Fruit fly (Drosophila melanogaster): ENCODE results near the gene beta4GalT7.
A peak's percentile ranks its signal among the peaks of the same experiment; 100 is the strongest.

beta4GalT7 gene

DNA sequence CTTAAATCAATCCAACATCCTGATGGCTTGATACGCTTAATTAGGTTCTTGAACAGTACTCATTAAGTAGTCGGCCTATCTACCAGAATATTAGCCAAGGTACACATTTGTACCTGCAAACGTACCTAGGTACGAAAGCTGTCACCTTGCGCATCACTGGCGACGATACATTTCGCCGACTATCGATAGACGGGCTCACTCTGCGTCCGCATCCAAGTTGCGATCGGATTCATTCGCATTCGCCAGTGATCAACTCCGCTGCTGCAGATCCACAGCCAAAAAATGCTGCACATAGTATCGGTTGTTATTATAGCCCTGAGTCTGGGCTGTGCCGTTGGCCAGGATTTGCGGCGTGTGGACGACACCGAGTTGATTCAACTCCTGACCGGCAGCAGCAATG is 24.4 kb downstream of the beta4GalT7 start, which contains the start of gene CG11790:
CG11790 (plus strand) TSS at position 203 of the 400 bp plus-strand sequence.
- TF ChIP-seq EcR (GFP tag; optimal IDR thresholded peaks at IDR 0.05) (no peak), CG32121 (GFP tag; IDR thresholded peaks at IDR 0.05) (peak; percentile 15; the same call in 1 of the 2 replicates), CG4496 (GFP tag; IDR thresholded peaks at IDR 0.05) (0 out of 3 replicates have a peak, but pooled peaks have one; percentile 31)

dm6 chr3R:25049383-25049741 is 26.3 kb downstream of the beta4GalT7 start, which contains the start of gene CG11791:
Gene CG11791, plus strand, starts transcription at chr3R:25049616.
- TF ChIP-seq D1 (tag; optimal IDR thresholded peaks at IDR 0.05) = no peak
- no peak for TF ChIP-seq Snoo (tag; optimal IDR thresholded peaks at IDR 0.05)
- TF ChIP-seq fd96Ca (GFP tag; IDR thresholded peaks at IDR 0.05) = no peak
- TF ChIP-seq CG14655 (GFP tag; optimal IDR thresholded peaks at IDR 0.05) = no peak
- no peak for TF ChIP-seq CG10348 (GFP tag; IDR thresholded peaks at IDR 0.05)
- no peak for TF ChIP-seq gl (tag; optimal IDR thresholded peaks at IDR 0.05)
- TF ChIP-seq Pif1A (GFP tag; optimal IDR thresholded peaks at IDR 0.05) = no peak
- TF ChIP-seq EcR (GFP tag; optimal IDR thresholded peaks at IDR 0.05) = no peak
- TF ChIP-seq CG34367 (tag; optimal IDR thresholded peaks at IDR 0.05) = no peak
- TF ChIP-seq CG4496 (GFP tag; IDR thresholded peaks at IDR 0.05) = no peak
- no peak for TF ChIP-seq CG8301 (tag; optimal IDR thresholded peaks at IDR 0.05)

dm6 chr3R:25049742-25050517 is 26.9 kb downstream of the beta4GalT7 start:
- no peak for TF ChIP-seq Ets98B (GFP tag; IDR thresholded peaks at IDR 0.05)
- no peak for TF ChIP-seq D1 (tag; optimal IDR thresholded peaks at IDR 0.05)
- TF ChIP-seq Pif1A (GFP tag; optimal IDR thresholded peaks at IDR 0.05) = no peak
- peak; percentile 13 for TF ChIP-seq CG17806 (tag; optimal IDR thresholded peaks at IDR 0.05)
- no peak for TF ChIP-seq rn (GFP tag; IDR thresholded peaks at IDR 0.05)
- no peak for TF ChIP-seq CG4496 (GFP tag; IDR thresholded peaks at IDR 0.05)
- peak; percentile 44 for TF ChIP-seq gl (tag; optimal IDR thresholded peaks at IDR 0.05)
- TF ChIP-seq fd96Ca (GFP tag; IDR thresholded peaks at IDR 0.05) = no peak
- TF ChIP-seq CG15710 (tag; optimal IDR thresholded peaks at IDR 0.05) = peak; percentile 11
- no peak for TF ChIP-seq CG34367 (tag; optimal IDR thresholded peaks at IDR 0.05)
- peak; percentile 5 for TF ChIP-seq CG8301 (tag; optimal IDR thresholded peaks at IDR 0.05)
- no peak for TF ChIP-seq CG14655 (GFP tag; optimal IDR thresholded peaks at IDR 0.05)
- TF ChIP-seq Pif1B (GFP tag; optimal IDR thresholded peaks at IDR 0.05) = peak; percentile 59
- no peak for TF ChIP-seq CG10348 (GFP tag; IDR thresholded peaks at IDR 0.05)
- TF ChIP-seq Snoo (tag; optimal IDR thresholded peaks at IDR 0.05) = peak; percentile 39
- TF ChIP-seq CG12605 (GFP tag; IDR thresholded peaks at IDR 0.05) = no peak
- TF ChIP-seq EcR (GFP tag; optimal IDR thresholded peaks at IDR 0.05) = peak; percentile 72
- TF ChIP-seq CG9948 (tag; optimal IDR thresholded peaks at IDR 0.05) = no peak
- no peak for TF ChIP-seq CG32121 (GFP tag; IDR thresholded peaks at IDR 0.05)
- TF ChIP-seq CG13204 (GFP tag; optimal IDR thresholded peaks at IDR 0.05) = no peak
- no peak for TF ChIP-seq CG8159 (tag; optimal IDR thresholded peaks at IDR 0.05)

DNA sequence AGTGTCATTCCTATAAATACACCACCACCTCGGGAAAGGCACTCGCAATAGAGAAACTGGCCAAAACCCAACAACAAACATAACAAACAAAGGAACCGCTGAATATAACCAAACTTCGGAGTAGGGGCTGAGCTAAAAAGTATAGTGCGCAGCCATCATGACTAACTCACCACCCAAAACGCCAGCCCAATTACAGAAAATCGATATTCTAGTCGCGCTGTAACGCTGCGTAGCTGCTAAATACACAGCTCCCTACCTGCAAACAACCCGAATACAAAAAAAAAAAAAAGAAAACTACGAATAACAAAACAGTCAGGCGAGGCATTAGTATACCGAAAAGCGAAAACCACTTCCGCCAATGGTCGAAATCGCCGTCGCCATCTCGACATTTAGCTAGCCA is 27.6 kb downstream of the beta4GalT7 start:
- TF ChIP-seq Snoo (tag; optimal IDR thresholded peaks at IDR 0.05) (no peak), rn (GFP tag; IDR thresholded peaks at IDR 0.05) (no peak), CG8301 (tag; optimal IDR thresholded peaks at IDR 0.05) (no peak), CG13204 (GFP tag; optimal IDR thresholded peaks at IDR 0.05) (no peak), gl (tag; optimal IDR thresholded peaks at IDR 0.05) (no peak), D1 (tag; optimal IDR thresholded peaks at IDR 0.05) (no peak), fd96Ca (GFP tag; IDR thresholded peaks at IDR 0.05) (no peak), CG17806 (tag; optimal IDR thresholded peaks at IDR 0.05) (no peak), CG34367 (tag; optimal IDR thresholded peaks at IDR 0.05) (no peak), CG12605 (GFP tag; IDR thresholded peaks at IDR 0.05) (no peak), CG4496 (GFP tag; IDR thresholded peaks at IDR 0.05) (no peak), CG32121 (GFP tag; IDR thresholded peaks at IDR 0.05) (no peak)

- TF ChIP-seq Snoo (tag; optimal IDR thresholded peaks at IDR 0.05) = no peak
- peak; percentile 80 for TF ChIP-seq Ets98B (GFP tag; IDR thresholded peaks at IDR 0.05)
- no peak for TF ChIP-seq CG8159 (tag; optimal IDR thresholded peaks at IDR 0.05)
- peak; percentile 72; the same call in 2 of the 3 replicates for TF ChIP-seq CG4496 (GFP tag; IDR thresholded peaks at IDR 0.05)
- TF ChIP-seq CG32121 (GFP tag; IDR thresholded peaks at IDR 0.05) = peak; percentile 73
- TF ChIP-seq CG17806 (tag; optimal IDR thresholded peaks at IDR 0.05) = no peak
- peak; percentile 27 for TF ChIP-seq Pif1B (GFP tag; optimal IDR thresholded peaks at IDR 0.05)
- TF ChIP-seq CG14655 (GFP tag; optimal IDR thresholded peaks at IDR 0.05) = no peak
- peak; percentile 56 for TF ChIP-seq CG8301 (tag; optimal IDR thresholded peaks at IDR 0.05)
Observed at dm6 chr3R:25051441-25052097, 28.5 kb downstream of the beta4GalT7 start.

dm6 chr3R:25054451-25055188 is 31.6 kb downstream of the beta4GalT7 start, which contains the start of gene CG31109:
Gene CG31109, minus strand, starts transcription at chr3R:25054653.
- peak; percentile 36; the same call in 1 of the 2 replicates for TF ChIP-seq Ets98B (GFP tag; IDR thresholded peaks at IDR 0.05)
- no peak for TF ChIP-seq rn (GFP tag; IDR thresholded peaks at IDR 0.05)
